Fruit fly (Drosophila melanogaster) whole organism, wandering third instar larva: ENCODE results near the gene Argk1.
A peak's percentile ranks its signal among the peaks of the same experiment; 100 is the strongest.

Source experiments
- Abd-B ChIP-seq: fragments of >200 bp; optimal IDR thresholded peaks from 2 replicates; lab custom pipeline; 2017; ENCODE audit warnings: missing biosample characterization, missing genetic modification characterization
- CG32264 ChIP-seq: fragments of 200-800 bp; sonication (Bioruptor generic); optimal IDR thresholded peaks from 2 replicates; lab custom pipeline; 2016; ENCODE audit warnings: missing biosample characterization, missing genetic modification characterization
- CrebA ChIP-seq: fragments of 200-800 bp; sonication (Bioruptor generic); optimal IDR thresholded peaks from 2 replicates; lab custom pipeline; 2016; ENCODE audit warnings: missing biosample characterization, mild to moderate bottlenecking, missing genetic modification characterization, borderline replicate concordance
- Dfd ChIP-seq: fragments of >200 bp; optimal IDR thresholded peaks from 2 replicates; lab custom pipeline; 2017; ENCODE audit warnings: missing biosample characterization, missing genetic modification characterization
- Dif ChIP-seq: fragments of 200-275, 200-300 bp; sonication (Bioruptor generic); optimal IDR thresholded peaks from 2 replicates; lab custom pipeline; 2018; ENCODE audit warnings: missing biosample characterization, missing genetic modification characterization; ENCODE audit not compliant: partially characterized antibody
- HLH106 ChIP-seq: fragments of 200-800 bp; optimal IDR thresholded peaks from 3 replicates; lab custom pipeline; 2019; ENCODE audit warnings: missing biosample characterization, mild to moderate bottlenecking, missing genetic modification characterization, moderate library complexity
- Hnf4 ChIP-seq: fragments of 200-800 bp; sonication (Bioruptor generic); optimal IDR thresholded peaks from 2 replicates; lab custom pipeline; 2016; ENCODE audit warnings: missing biosample characterization, mild to moderate bottlenecking, missing genetic modification characterization
- Hr83 ChIP-seq: fragments of 200-300 bp; sonication (Bioruptor generic); optimal IDR thresholded peaks from 2 replicates; lab custom pipeline; 2016; ENCODE audit warnings: missing biosample characterization, mild to moderate bottlenecking, missing genetic modification characterization, moderate library complexity; ENCODE audit not compliant: poor library complexity, severe bottlenecking
- Jra ChIP-seq: sonication (Bioruptor generic); optimal IDR thresholded peaks from 2 replicates; lab custom pipeline; 2016; ENCODE audit warnings: missing biosample characterization, missing genetic modification characterization
- Mio ChIP-seq: sonication (Bioruptor generic); optimal IDR thresholded peaks from 2 replicates; lab custom pipeline; 2016; ENCODE audit warnings: missing biosample characterization, missing genetic modification characterization
- Myc ChIP-seq: fragments of >200 bp; optimal IDR thresholded peaks from 2 replicates; lab custom pipeline; 2017
- OdsH ChIP-seq: fragments of 200-800 bp; sonication (Bioruptor generic); optimal IDR thresholded peaks from 2 replicates; lab custom pipeline; 2016; ENCODE audit warnings: missing biosample characterization, mild to moderate bottlenecking, missing genetic modification characterization
- Rel ChIP-seq, 2 experiments: fragments of 200-800 bp; sonication (Bioruptor generic) in 1 of 2; optimal IDR thresholded peaks; 2 replicates in 1 of 2; 3 replicates in 1 of 2; lab custom pipeline; 2016 to 2019; ENCODE audit warnings: mild to moderate bottlenecking in 2 of 2, missing biosample characterization in 2 of 2, missing genetic modification characterization in 2 of 2, moderate library complexity in 1 of 2
- Vsx2 ChIP-seq: fragments of 200-300, 225-300 bp; sonication (Bioruptor generic); optimal IDR thresholded peaks from 2 replicates; lab custom pipeline; 2018; ENCODE audit warnings: missing biosample characterization, missing genetic modification characterization; ENCODE audit not compliant: partially characterized antibody
- brk ChIP-seq: fragments of 200-800 bp; sonication (Bioruptor generic); optimal IDR thresholded peaks from 2 replicates; lab custom pipeline; 2016; ENCODE audit warnings: missing biosample characterization, mild to moderate bottlenecking, missing genetic modification characterization
- foxo ChIP-seq, 2 experiments: fragments of 200-800 bp; sonication (Bioruptor generic); optimal IDR thresholded peaks; 2 replicates in 1 of 2; 3 replicates in 1 of 2; lab custom pipeline; 2016 to 2017; ENCODE audit warnings: missing biosample characterization in 2 of 2, missing genetic modification characterization in 2 of 2
- fru ChIP-seq: fragments of 200-800 bp; sonication (Bioruptor generic); optimal IDR thresholded peaks from 3 replicates; lab custom pipeline; 2016; ENCODE audit warnings: missing biosample characterization, mild to moderate bottlenecking, missing genetic modification characterization
- h ChIP-seq: fragments of 200-800 bp; sonication (Bioruptor generic); optimal IDR thresholded peaks from 3 replicates; lab custom pipeline; 2016; ENCODE audit warnings: missing biosample characterization, mild to moderate bottlenecking, missing genetic modification characterization
- lola ChIP-seq: fragments of >200 bp; optimal IDR thresholded peaks from 2 replicates; lab custom pipeline; 2017; ENCODE audit warnings: missing biosample characterization, missing genetic modification characterization
- pan ChIP-seq: fragments of >200 bp; optimal IDR thresholded peaks from 2 replicates; lab custom pipeline; 2017
- psq ChIP-seq: fragments of 200-800 bp; sonication (Bioruptor generic); optimal IDR thresholded peaks from 3 replicates; lab custom pipeline; 2017; ENCODE audit warnings: missing biosample characterization, mild to moderate bottlenecking, missing genetic modification characterization, moderate library complexity
- rgr ChIP-seq: fragments of 200-800 bp; sonication (Bioruptor generic); optimal IDR thresholded peaks from 3 replicates; lab custom pipeline; 2016; ENCODE audit warnings: missing biosample characterization, mild to moderate bottlenecking, missing genetic modification characterization
- sage ChIP-seq: fragments of 200-800 bp; sonication (Bioruptor generic); optimal IDR thresholded peaks from 2 replicates; lab custom pipeline; 2016; ENCODE audit warnings: missing biosample characterization, mild to moderate bottlenecking, missing genetic modification characterization
- tai ChIP-seq: sonication (Bioruptor generic); optimal IDR thresholded peaks from 2 replicates; lab custom pipeline; 2016; ENCODE audit warnings: missing biosample characterization, missing genetic modification characterization
- usp ChIP-seq: fragments of >200 bp; optimal IDR thresholded peaks from 2 replicates; lab custom pipeline; 2017; ENCODE audit warnings: missing biosample characterization, missing genetic modification characterization
- woc ChIP-seq: sonication (Bioruptor generic); optimal IDR thresholded peaks from 2 replicates; lab custom pipeline; 2016; ENCODE audit warnings: missing biosample characterization, mild to moderate bottlenecking, missing genetic modification characterization

Argk1 gene

DNA sequence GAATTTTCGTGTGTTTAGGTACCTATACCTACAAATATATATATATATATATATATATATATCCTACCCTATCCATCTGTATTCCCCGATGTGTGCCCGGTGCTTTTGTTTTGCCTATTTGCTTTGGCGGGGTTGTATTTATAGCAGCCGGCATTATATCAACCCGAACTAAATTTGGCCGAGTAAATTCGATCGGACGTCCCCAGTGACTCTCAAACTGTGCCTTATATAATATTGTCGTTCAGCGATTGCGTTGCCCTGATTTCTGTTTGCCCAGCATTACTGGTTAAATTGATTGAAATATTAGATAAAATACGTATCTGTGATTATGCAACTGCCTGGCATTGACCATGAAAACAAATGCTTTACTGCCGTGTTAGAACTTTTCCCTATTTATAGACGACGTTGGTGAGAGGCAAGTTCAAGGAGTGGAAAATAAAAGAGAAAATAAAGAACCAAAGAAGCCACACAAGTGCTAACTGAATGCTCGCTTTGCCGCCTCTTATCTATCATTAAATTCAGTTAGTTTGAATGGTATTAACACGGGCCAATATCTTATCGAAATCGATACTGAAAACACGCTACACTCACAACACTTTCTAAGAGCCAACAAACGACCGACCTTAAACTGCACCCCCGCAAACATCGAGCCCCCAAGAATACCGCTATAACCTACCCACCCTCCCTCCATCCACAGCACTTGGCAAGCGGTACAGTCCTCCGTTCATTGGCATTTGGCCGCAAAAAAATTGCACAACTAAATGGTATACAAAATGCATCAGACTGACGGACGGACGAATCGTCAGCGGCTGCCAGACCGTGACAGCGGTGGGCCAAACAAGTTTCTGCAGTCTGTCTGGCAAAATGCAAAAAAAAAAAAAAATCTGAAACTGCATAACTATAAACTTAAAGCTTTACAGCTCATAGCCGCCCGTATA is 9.7 kb downstream of the Argk1 start:
- TF ChIP-seq Vsx2 (GFP tag; lab: Kevin White, UChicago) (peak; percentile 3), pan (no peak), CrebA (GFP tag; lab: Kevin White, UChicago) (no peak), brk (GFP tag; lab: Kevin White, UChicago) (no peak), Dfd (GFP tag; lab: Kevin White, UChicago) (no peak), CG32264 (no peak), Rel (GFP tag; optimal IDR thresholded peaks at IDR 0.05; lab: Kevin White, UChicago) (no peak), Rel (tag; optimal IDR thresholded peaks at IDR 0.05; lab: Kevin White, UChicago) (no peak), sage (GFP tag; lab: Kevin White, UChicago) (no peak), rgr (GFP tag; lab: Kevin White, UChicago) (no peak), h (GFP tag; lab: Kevin White, UChicago) (no peak), lola (GFP tag; lab: Kevin White, UChicago) (no peak), Hr83 (no peak), Mio (GFP tag; lab: Kevin White, UChicago) (no peak), Dif (GFP tag; lab: Kevin White, UChicago) (peak; percentile 22), Myc (lab: Kevin White, UChicago) (no peak), HLH106 (tag; lab: Kevin White, UChicago) (no peak), tai (no peak)

DNA sequence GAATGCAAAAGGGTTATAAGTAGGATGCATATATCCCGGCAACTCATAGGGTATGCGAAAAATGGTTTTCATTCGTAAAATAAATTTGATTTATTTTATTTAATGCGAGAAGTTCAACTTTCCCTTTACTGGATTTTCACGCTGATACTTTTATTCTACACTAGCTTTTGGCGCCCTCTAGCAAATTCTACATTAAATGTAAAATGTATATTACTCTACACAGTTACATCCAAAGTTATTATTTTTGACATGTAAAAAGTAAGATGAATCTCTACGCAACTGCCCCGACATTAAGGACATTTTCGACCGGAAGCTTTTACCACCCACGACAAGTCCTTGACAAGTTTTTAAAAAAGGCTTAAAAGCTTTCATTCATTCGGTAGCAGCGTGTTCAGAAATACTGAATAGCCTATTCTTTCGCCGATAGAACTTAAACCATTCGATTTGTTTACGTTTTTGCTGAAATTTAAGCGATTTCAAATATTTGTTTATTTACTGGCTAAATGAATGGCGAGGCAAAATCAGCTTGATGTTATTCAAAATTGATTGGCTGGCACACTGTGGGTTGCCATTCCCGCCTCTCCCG is 10.9 kb downstream of the Argk1 start:
- TF ChIP-seq brk (GFP tag; lab: Kevin White, UChicago) (peak; percentile 5), HLH106 (tag; lab: Kevin White, UChicago) (no peak)

DNA sequence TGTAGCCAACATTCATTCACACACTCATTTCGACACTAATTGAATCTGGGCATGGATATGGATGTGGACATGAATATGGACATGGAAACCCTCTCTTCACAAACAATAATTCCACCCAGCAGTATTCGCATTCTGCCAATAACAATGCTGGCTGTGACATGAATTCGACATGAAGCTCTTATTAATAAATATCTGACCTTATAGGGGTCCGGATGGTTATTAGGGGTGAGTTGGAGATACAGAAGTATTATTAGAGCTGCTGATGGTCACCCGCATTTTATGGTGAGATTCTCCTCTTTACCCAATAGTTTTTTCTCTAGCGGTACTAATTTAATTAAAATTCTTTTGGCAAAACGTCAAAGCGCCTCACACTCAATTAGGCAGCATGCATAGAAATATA is 11.6 kb downstream of the Argk1 start:
- TF ChIP-seq Jra (no peak), fru (no peak)

dm6 chr3L:9052798-9053541 is 12.9 kb downstream of the Argk1 start:
- TF ChIP-seq pan (no peak), rgr (GFP tag; lab: Kevin White, UChicago) (no peak)

DNA sequence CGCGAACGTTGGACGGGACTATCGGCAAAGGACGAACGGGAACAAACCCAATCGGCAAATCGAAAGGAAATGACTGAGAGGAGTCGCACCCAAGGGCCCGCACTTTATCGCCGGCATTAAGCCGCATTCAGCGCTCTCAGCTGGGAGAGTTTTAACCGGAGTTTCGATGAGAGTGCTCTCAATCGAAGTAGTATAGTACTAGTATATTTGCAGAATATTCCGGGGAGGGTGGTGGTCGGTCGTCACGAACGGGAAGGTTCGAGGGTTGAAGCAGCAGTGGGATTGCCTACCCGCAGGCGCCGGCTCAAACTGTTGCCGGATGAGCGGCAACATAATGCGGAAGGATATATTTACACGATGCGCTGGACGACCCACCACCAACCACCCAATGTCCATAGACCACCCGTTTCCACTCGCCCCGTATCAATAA is 14.0 kb downstream of the Argk1 start:
- TF ChIP-seq foxo (GFP tag; optimal IDR thresholded peaks at IDR 0.05; lab: Kevin White, UChicago) (no peak), h (GFP tag; lab: Kevin White, UChicago) (no peak), pan (no peak), CrebA (GFP tag; lab: Kevin White, UChicago) (no peak), Rel (GFP tag; optimal IDR thresholded peaks at IDR 0.05; lab: Kevin White, UChicago) (no peak), Rel (tag; optimal IDR thresholded peaks at IDR 0.05; lab: Kevin White, UChicago) (no peak), usp (GFP tag; lab: Kevin White, UChicago) (no peak), Hr83 (no peak), Dif (GFP tag; lab: Kevin White, UChicago) (no peak), Dfd (GFP tag; lab: Kevin White, UChicago) (no peak), Hnf4 (GFP tag; lab: Kevin White, UChicago) (no peak), lola (GFP tag; lab: Kevin White, UChicago) (no peak), woc (GFP tag; lab: Kevin White, UChicago) (no peak), psq (GFP tag; lab: Kevin White, UChicago) (no peak), CG32264 (no peak)

DNA sequence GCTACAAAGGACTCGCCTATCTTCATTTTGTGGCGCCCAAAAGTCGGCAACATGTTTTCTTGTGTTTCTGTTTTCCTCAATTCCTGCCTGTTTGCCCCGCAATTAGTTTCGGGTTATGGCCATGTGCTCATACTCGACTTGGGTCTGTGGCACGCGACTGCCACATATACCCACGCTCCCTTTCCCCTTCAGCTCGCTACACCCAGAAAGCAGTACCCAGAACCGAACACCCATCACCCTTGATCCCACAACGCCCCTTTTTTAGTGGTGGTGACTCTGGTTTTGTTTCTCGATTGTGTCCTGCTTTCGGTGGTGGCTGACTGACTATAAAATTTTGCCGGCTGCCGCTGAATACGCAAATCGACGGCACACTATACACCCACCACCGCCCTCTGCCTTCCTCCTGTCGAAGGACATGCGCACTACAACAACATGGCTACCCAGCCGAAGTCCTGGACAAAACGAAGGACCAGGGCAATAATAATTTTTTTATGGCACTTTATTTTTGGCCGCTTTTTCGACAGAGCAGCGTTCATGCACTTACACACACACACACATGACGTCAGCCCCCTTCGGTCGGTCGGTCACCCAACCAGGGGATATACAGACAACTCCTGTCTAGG is 15.3 kb downstream of the Argk1 start:
- TF ChIP-seq Hnf4 (GFP tag; lab: Kevin White, UChicago), result no peak
- no peak for TF ChIP-seq Mio (GFP tag; lab: Kevin White, UChicago)
- TF ChIP-seq Abd-B (GFP tag; lab: Kevin White, UChicago), result no peak
- TF ChIP-seq tai, result no peak
- no peak for TF ChIP-seq pan
- TF ChIP-seq Dfd (GFP tag; lab: Kevin White, UChicago), result no peak
- no peak for TF ChIP-seq CG32264
- no peak for TF ChIP-seq OdsH
- TF ChIP-seq, all 38 proteins: peak for 0
